Worm (Caenorhabditis elegans) whole organism, L1 larva: Measurements from ENCODE around the gene C49G7.10.

Experiments
- aly-2 ChIP-seq: fragments of 150-350 bp; optimal IDR thresholded peaks from 2 replicates; lab custom pipeline; 2014; ENCODE audit warnings: missing biosample characterization, missing genetic modification characterization
- ceh-82 ChIP-seq, 3 experiments: fragments of 150-350 bp in 1 of 3; sonication (generic microtip) in 2 of 3; optimal IDR thresholded peaks; 2 replicates each; lab custom pipeline; 2014 to 2017; ENCODE audit warnings: missing biosample characterization in 3 of 3, missing genetic modification characterization in 3 of 3
- dpl-1 ChIP-seq, 3 experiments: fragments of 150-350 bp in 2 of 3; sonication (generic microtip) in 1 of 3; optimal IDR thresholded peaks; 2 replicates each; lab custom pipeline; 2014 to 2017; ENCODE audit warnings: missing biosample characterization in 3 of 3, missing genetic modification characterization in 3 of 3, missing genetic modification reagents in 3 of 3
- nhr-11 ChIP-seq: fragments of 150-350 bp; optimal IDR thresholded peaks from 2 replicates; lab custom pipeline; 2014; ENCODE audit warnings: missing biosample characterization, missing genetic modification characterization
- pqm-1 ChIP-seq: sonication (generic microtip); optimal IDR thresholded peaks from 3 replicates; lab custom pipeline; 2017; ENCODE audit warnings: missing biosample characterization, missing genetic modification characterization
- ztf-4 ChIP-seq: fragments of 150-350 bp; optimal IDR thresholded peaks from 2 replicates; lab custom pipeline; 2014; ENCODE audit warnings: missing biosample characterization, missing genetic modification characterization

- no peak for TF ChIP-seq pqm-1 (tag; lab: Kevin White, UChicago)
- TF ChIP-seq dpl-1 (GFP tag; optimal IDR thresholded peaks at IDR 0.05; lab: Kevin White, UChicago) = no peak
- no peak for TF ChIP-seq nhr-11 (tag; lab: Kevin White, UChicago)
- no peak for TF ChIP-seq aly-2 (tag; lab: Kevin White, UChicago)
- TF ChIP-seq ceh-82 (tag; optimal IDR thresholded peaks at IDR 0.05; lab: Kevin White, UChicago) = no peak
- no peak for TF ChIP-seq ztf-4 (tag; lab: Kevin White, UChicago)
Observed at ce11 chrV:4046122-4046521, 4.3 kb upstream of the C49G7.10 start, which contains the start of gene phat-7.
